Worm (Caenorhabditis elegans) whole organism, L4/young adult: ENCODE data around the gene Y37D8A.16.

Source experiments
- dao-5 ChIP-seq: sonication (generic microtip); optimal IDR thresholded peaks from 2 replicates; lab custom pipeline; 2016; ENCODE audit warnings: missing genotype, missing genetic modification characterization, moderate library complexity, missing compliant biosample characterization
- him-1 ChIP-seq: sonication (generic microtip); optimal IDR thresholded peaks from 2 replicates; lab custom pipeline; 2016; ENCODE audit warnings: missing genotype, missing genetic modification reagents, missing genetic modification characterization, missing compliant biosample characterization

- TF ChIP-seq dao-5 (tag; lab: Kevin White, UChicago) (no peak), him-1 (tag; lab: Kevin White, UChicago) (no peak)
These were observed 14.3 kb upstream of the Y37D8A.16 start for ce11 chrIII:12932776-12933175.
